Worm (Caenorhabditis elegans) whole organism, L1 larva: Measurements from ENCODE around the gene abch-1.
A peak's percentile ranks its signal among the peaks of the same experiment; 100 is the strongest.

Experiments used
- F16B12.6 ChIP-seq: fragments of 150-350 bp; optimal IDR thresholded peaks from 2 replicates; lab custom pipeline; 2014; ENCODE audit warnings: missing biosample characterization, missing genetic modification characterization
- blmp-1 ChIP-seq: fragments of 150-350 bp; optimal IDR thresholded peaks from 2 replicates; lab custom pipeline; 2014; ENCODE audit warnings: missing biosample characterization, missing genetic modification characterization
- ceh-90 ChIP-seq: sonication (generic microtip); optimal IDR thresholded peaks from 2 replicates; lab custom pipeline; 2016; ENCODE audit warnings: missing genetic modification characterization, missing compliant biosample characterization
- ces-1 ChIP-seq: fragments of 150-350 bp; optimal IDR thresholded peaks from 2 replicates; lab custom pipeline; 2014; ENCODE audit warnings: missing biosample characterization, missing genetic modification reagents, missing genetic modification characterization
- efl-1 ChIP-seq, 4 experiments: fragments of 150-350 bp; optimal IDR thresholded peaks in 3 of 4; peaks in 1 of 4; 1 replicate in 1 of 4; 2 replicates in 3 of 4; lab custom pipeline; 2014; ENCODE audit warnings: missing biosample characterization in 2 of 4, missing genetic modification characterization in 2 of 4, missing genetic modification reagents in 2 of 4
- egl-13 ChIP-seq: sonication (generic microtip); optimal IDR thresholded peaks from 2 replicates; lab custom pipeline; 2016; ENCODE audit warnings: missing genotype, missing genetic modification reagents, missing genetic modification characterization, missing compliant biosample characterization
- fkh-10 ChIP-seq: sonication (generic microtip); optimal IDR thresholded peaks from 2 replicates; lab custom pipeline; 2017; ENCODE audit warnings: missing biosample characterization, missing genetic modification reagents, missing genetic modification characterization
- hlh-4 ChIP-seq: sonication (generic microtip); optimal IDR thresholded peaks from 2 replicates; lab custom pipeline; 2016; ENCODE audit warnings: mild to moderate bottlenecking, missing genetic modification characterization, missing compliant biosample characterization
- irx-1 ChIP-seq: sonication (generic microtip); optimal IDR thresholded peaks from 2 replicates; lab custom pipeline; 2016; ENCODE audit warnings: missing genetic modification characterization, missing compliant biosample characterization
- lin-14 ChIP-seq: fragments of 200-800 bp; sonication (Bioruptor generic); optimal IDR thresholded peaks from 2 replicates; lab custom pipeline; 2018; ENCODE audit warnings: mild to moderate bottlenecking, missing genetic modification characterization, moderate library complexity, missing compliant biosample characterization
- lsy-2 ChIP-seq, 2 experiments: fragments of 150-350 bp; optimal IDR thresholded peaks; 2 replicates each; lab custom pipeline; 2014; ENCODE audit warnings: missing biosample characterization in 2 of 2, missing genetic modification characterization in 2 of 2
- nhr-11 ChIP-seq: fragments of 150-350 bp; optimal IDR thresholded peaks from 2 replicates; lab custom pipeline; 2014; ENCODE audit warnings: missing biosample characterization, missing genetic modification characterization
- nhr-12 ChIP-seq: sonication (generic microtip); optimal IDR thresholded peaks from 2 replicates; lab custom pipeline; 2017; ENCODE audit warnings: missing biosample characterization, missing genetic modification characterization
- nhr-71 ChIP-seq: sonication (generic microtip); optimal IDR thresholded peaks from 2 replicates; lab custom pipeline; 2016; ENCODE audit warnings: mild to moderate bottlenecking, missing genetic modification characterization, moderate library complexity, missing compliant biosample characterization
- nhr-77 ChIP-seq: fragments of 150-350 bp; optimal IDR thresholded peaks from 2 replicates; lab custom pipeline; 2014; ENCODE audit warnings: missing biosample characterization, missing genetic modification characterization
- pax-3 ChIP-seq: fragments of 200-800 bp; sonication (Bioruptor generic); optimal IDR thresholded peaks from 2 replicates; lab custom pipeline; 2018; ENCODE audit warnings: mild to moderate bottlenecking, missing genetic modification characterization, moderate library complexity, missing compliant biosample characterization
- rnt-1 ChIP-seq: sonication (generic microtip); optimal IDR thresholded peaks from 2 replicates; lab custom pipeline; 2016; ENCODE audit warnings: mild to moderate bottlenecking, missing genetic modification characterization, moderate library complexity, missing compliant biosample characterization
- skn-1 ChIP-seq: fragments of 150-350 bp; optimal IDR thresholded peaks from 2 replicates; lab custom pipeline; 2014; ENCODE audit warnings: missing biosample characterization, missing genetic modification characterization
- sox-4 ChIP-seq: sonication (generic microtip); optimal IDR thresholded peaks from 2 replicates; lab custom pipeline; 2016; ENCODE audit warnings: missing genetic modification characterization, missing compliant biosample characterization
- sptf-1 ChIP-seq: fragments of 150-350 bp; optimal IDR thresholded peaks from 2 replicates; lab custom pipeline; 2014; ENCODE audit warnings: missing biosample characterization, missing genetic modification characterization
- unc-130 ChIP-seq: fragments of 150-350 bp; optimal IDR thresholded peaks from 2 replicates; lab custom pipeline; 2017; ENCODE audit warnings: missing biosample characterization, missing genetic modification characterization, inconsistent platforms
- unc-86 ChIP-seq: sonication (generic microtip); optimal IDR thresholded peaks from 2 replicates; lab custom pipeline; 2016; ENCODE audit warnings: missing genetic modification characterization, missing compliant biosample characterization

abch-1 gene

ce11 chrII:6484876-6485526, 46.4 kb downstream of the abch-1 start, which contains the start of the genes lido-16 and plpp-1.2:
Gene lido-16 (minus strand): TSS chrII:6484976.
Gene plpp-1.2 (plus strand): TSS chrII:6485476.
- TF ChIP-seq sox-4 (tag; lab: Kevin White, UChicago), result no peak
- TF ChIP-seq unc-130 (tag; lab: Kevin White, UChicago), result no peak
- TF ChIP-seq ceh-90 (tag; lab: Kevin White, UChicago), result no peak

DNA sequence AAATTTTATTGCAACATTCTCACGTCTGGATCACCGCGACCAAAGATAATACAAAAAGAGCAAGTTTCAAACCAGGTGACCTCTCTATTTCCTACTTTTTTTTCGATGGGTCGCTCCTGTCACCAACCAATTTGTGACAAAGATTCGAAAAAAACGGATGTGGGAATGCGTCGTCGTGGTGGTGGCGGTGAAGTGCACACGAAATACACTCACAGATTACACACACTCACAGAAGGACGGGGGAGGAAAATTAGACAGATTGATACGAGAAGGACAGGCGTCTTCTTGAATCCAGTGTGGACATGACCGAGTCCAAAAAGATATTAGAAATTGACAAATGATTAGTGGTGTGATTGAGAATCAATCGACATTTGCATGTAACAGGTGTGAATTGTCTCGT, 48.7 kb downstream of the abch-1 start:
- TF ChIP-seq sptf-1 (no peak), nhr-12 (tag; lab: Kevin White, UChicago) (no peak), unc-86 (tag; lab: Kevin White, UChicago) (no peak), nhr-77 (tag; lab: Kevin White, UChicago) (no peak), unc-130 (tag; lab: Kevin White, UChicago) (peak; percentile 19), efl-1 (optimal IDR thresholded peaks at IDR 0.05; lab: Kevin White, UChicago) (no peak), efl-1 (GFP tag; optimal IDR thresholded peaks at IDR 0.05 in 1 of 2; lab: Kevin White, UChicago) (peak in 1 of 2 experiments; percentile 81), lsy-2 (tag; optimal IDR thresholded peaks at IDR 0.05; lab: Kevin White, UChicago) (no peak), lin-14 (GFP tag; lab: Kevin White, UChicago) (peak; percentile 65), blmp-1 (tag; lab: Kevin White, UChicago) (no peak), nhr-71 (peak; percentile 21), ces-1 (GFP tag; lab: Kevin White, UChicago) (no peak), irx-1 (no peak), F16B12.6 (no peak), rnt-1 (peak; percentile 67), pax-3 (tag; lab: Kevin White, UChicago) (no peak), fkh-10 (GFP tag; lab: Kevin White, UChicago) (no peak)

DNA sequence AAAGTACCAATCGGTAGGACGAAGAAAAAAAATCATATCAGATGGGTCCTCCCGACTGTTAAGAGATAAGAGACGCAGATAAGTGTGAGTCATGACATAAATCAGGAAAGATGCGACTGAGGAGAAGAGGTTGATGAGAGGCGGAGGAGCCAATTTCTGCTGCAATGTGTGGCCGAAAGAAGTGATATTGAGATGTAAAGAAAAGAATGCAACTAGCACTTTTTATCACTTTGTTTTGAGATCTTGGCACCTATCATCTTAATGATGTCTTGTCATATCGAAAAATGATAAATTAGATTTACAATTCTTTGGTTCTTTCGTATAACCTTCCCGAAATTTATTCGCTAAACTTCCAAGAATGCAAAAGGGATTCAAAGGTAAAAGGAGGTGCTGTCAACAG, 49.3 kb downstream of the abch-1 start, which contains the start of gene del-10:
Gene del-10, minus strand, starts transcription at position 24 of the 400 bp plus-strand sequence.
- TF ChIP-seq egl-13 (tag; lab: Kevin White, UChicago) (no peak), hlh-4 (no peak), nhr-71 (peak; percentile 12), unc-130 (tag; lab: Kevin White, UChicago) (peak; percentile 17), lin-14 (GFP tag; lab: Kevin White, UChicago) (peak; percentile 27), nhr-11 (no peak), skn-1 (tag; lab: Kevin White, UChicago) (no peak), lsy-2 (tag; optimal IDR thresholded peaks at IDR 0.05; lab: Kevin White, UChicago) (peak in 1 of 2 experiments; percentile 12), rnt-1 (peak; percentile 56)
